Comparison of ENCODE assay signal across 2 fruit fly cellular contexts in the genomic region with DNA sequence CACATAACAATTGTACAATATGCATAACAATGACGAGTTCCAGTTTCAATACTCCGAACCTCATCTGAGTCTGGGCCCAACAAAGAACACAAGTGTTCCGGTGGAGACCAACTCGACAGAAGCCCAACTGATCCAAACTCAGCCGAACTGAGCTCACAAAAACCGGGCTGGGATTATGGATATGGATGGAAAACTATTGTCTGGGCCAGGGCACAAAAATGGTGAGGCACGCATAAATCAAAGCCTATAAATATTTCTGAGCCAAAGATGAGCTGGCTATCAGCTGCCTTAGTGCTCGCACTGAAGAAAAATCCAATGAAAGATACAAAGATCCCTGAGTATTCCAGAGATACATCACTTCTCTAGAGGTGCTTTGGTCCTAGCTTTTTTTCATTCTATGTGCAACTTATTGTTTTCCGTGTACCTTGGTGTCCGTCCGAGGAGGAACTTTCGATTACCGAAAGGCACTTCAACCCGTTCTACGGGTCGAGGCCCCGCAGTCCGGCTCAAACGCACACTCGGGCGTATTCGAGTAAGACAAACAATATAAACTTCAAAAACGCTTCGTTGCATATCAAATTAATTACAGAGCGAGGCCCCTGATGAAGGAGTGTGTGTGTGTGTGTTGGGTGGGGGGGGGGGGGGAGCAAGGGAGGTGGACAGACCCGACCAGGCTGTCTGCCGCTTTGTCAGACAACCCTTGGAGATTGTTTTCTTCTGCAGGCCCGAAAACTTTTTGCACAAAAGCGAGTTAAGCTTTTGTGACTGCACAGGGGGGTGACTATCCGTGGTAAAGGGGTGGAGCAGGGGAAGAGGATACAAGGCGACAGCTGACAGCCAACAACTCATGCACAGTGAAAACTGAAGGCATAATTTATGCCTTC.
A peak's percentile ranks its signal among the peaks of the same experiment; 100 is the strongest.
TF ChIP-seq lines count a peak whose summit lies in the region.

No protein-coding gene starts in this region.

TF ChIP-seq in whole organism, embryonic, 481 proteins besides CTCF, POLR2A, EP300 and RAD21 (continued from another document):
- TF ChIP-seq z (GFP tag; IDR thresholded peaks at IDR 0.05; lab: Robert Waterston, UW) (0 out of 3 replicates have a peak, but pooled peaks have one; percentile 20), NFAT (GFP tag; IDR thresholded peaks at IDR 0.05; lab: Robert Waterston, UW) (peak; percentile 23; the same call in 1 of the 2 replicates), CG14710 (tag; optimal IDR thresholded peaks at IDR 0.05; lab: Kevin White, UChicago) (peak; percentile 10), Xrp1 (GFP tag; IDR thresholded peaks at IDR 0.05; lab: Robert Waterston, UW) (peak; percentile 25; the same call in 1 of the 2 replicates), CG9932 (GFP tag; IDR thresholded peaks at IDR 0.05; lab: Robert Waterston, UW) (no peak), CG18262 (tag; optimal IDR thresholded peaks at IDR 0.05; lab: Kevin White, UChicago) (peak; percentile 4), otp (GFP tag; IDR thresholded peaks at IDR 0.05; lab: Robert Waterston, UW) (no peak), CG13894 (tag; optimal IDR thresholded peaks at IDR 0.05; lab: Kevin White, UChicago) (peak; percentile 38), bbx (GFP tag; IDR thresholded peaks at IDR 0.05; lab: Robert Waterston, UW; ENCODE audit: partially characterized antibody) (no peak), sqz (GFP tag; optimal IDR thresholded peaks at IDR 0.05; lab: Kevin White, UChicago) (no peak), oc (tag; optimal IDR thresholded peaks at IDR 0.05; lab: Kevin White, UChicago) (peak; percentile 45), Awh (GFP tag; IDR thresholded peaks at IDR 0.05; lab: Robert Waterston, UW) (0 out of 2 replicates have a peak, but pooled peaks have one; percentile 10), CG12769 (tag; optimal IDR thresholded peaks at IDR 0.05; lab: Kevin White, UChicago) (peak; percentile 25), luna (GFP tag; optimal IDR thresholded peaks at IDR 0.05; lab: Kevin White, UChicago) (no peak), CG11456 (GFP tag; IDR thresholded peaks at IDR 0.05; lab: Robert Waterston, UW) (peak; percentile 55; the same call in 1 of the 3 replicates), Nf-YC (tag; optimal IDR thresholded peaks at IDR 0.05; lab: Kevin White, UChicago) (no peak), D (optimal IDR thresholded peaks at IDR 0.05; lab: Kevin White, UChicago) (no peak), D (GFP tag; optimal IDR thresholded peaks at IDR 0.05; lab: Kevin White, UChicago) (peak; percentile 18), CG31441 (GFP tag; IDR thresholded peaks at IDR 0.05; lab: Robert Waterston, UW) (0 out of 2 replicates have a peak, but pooled peaks have one; percentile 11), gem (tag; optimal IDR thresholded peaks at IDR 0.05; lab: Kevin White, UChicago) (peak; percentile 19), CG11504 (tag; optimal IDR thresholded peaks at IDR 0.05; lab: Kevin White, UChicago) (peak; percentile 21), CG17361 (GFP tag; IDR thresholded peaks at IDR 0.05; lab: Robert Waterston, UW) (peak; percentile 51; the same call in 1 of the 3 replicates), row (GFP tag; IDR thresholded peaks at IDR 0.05; lab: Robert Waterston, UW) (0 out of 3 replicates have a peak, but pooled peaks have one; percentile 30), Ets65A (GFP tag; lab: Kevin White, UChicago) (peak; percentile 8), dmrt11E (tag; optimal IDR thresholded peaks at IDR 0.05; lab: Kevin White, UChicago) (peak; percentile 8), kni (GFP tag; optimal IDR thresholded peaks at IDR 0.05; lab: Kevin White, UChicago) (peak; percentile 39), sens (GFP tag; lab: Kevin White, UChicago) (peak; percentile 54), CG2712 (tag; optimal IDR thresholded peaks at IDR 0.05; lab: Kevin White, UChicago) (peak; percentile 10), zfh1 (GFP tag; IDR thresholded peaks at IDR 0.05; lab: Robert Waterston, UW) (peak; percentile 61), CG1603 (tag; optimal IDR thresholded peaks at IDR 0.05; lab: Kevin White, UChicago) (peak; percentile 18), Deaf1 (tag; optimal IDR thresholded peaks at IDR 0.05; lab: Kevin White, UChicago) (peak; percentile 6), Kr (GFP tag; optimal IDR thresholded peaks at IDR 0.05; lab: Kevin White, UChicago) (no peak)
TF ChIP-seq in whole organism, embryonic: peak in this region for 38.

TF ChIP-seq in whole organism, prepupa, 60 proteins besides CTCF, POLR2A, EP300 and RAD21 (continued from another document):
- TF ChIP-seq CG16779 (tag; optimal IDR thresholded peaks at IDR 0.05; lab: Kevin White, UChicago) (no peak), Lpt (GFP tag; optimal IDR thresholded peaks at IDR 0.05; lab: Kevin White, UChicago) (no peak), Met (GFP tag; optimal IDR thresholded peaks at IDR 0.05; lab: Kevin White, UChicago) (peak; percentile 25), salr (GFP tag; optimal IDR thresholded peaks at IDR 0.05; lab: Kevin White, UChicago) (no peak), CG8319 (GFP tag; optimal IDR thresholded peaks at IDR 0.05; lab: Kevin White, UChicago) (no peak), CG6808 (GFP tag; optimal IDR thresholded peaks at IDR 0.05; lab: Kevin White, UChicago) (no peak), Sox102F (GFP tag; optimal IDR thresholded peaks at IDR 0.05; lab: Kevin White, UChicago) (peak; percentile 19), CG10669 (GFP tag; optimal IDR thresholded peaks at IDR 0.05; lab: Kevin White, UChicago) (peak; percentile 13), net (GFP tag; optimal IDR thresholded peaks at IDR 0.05; lab: Kevin White, UChicago) (no peak), topi (GFP tag; optimal IDR thresholded peaks at IDR 0.05; lab: Kevin White, UChicago) (peak; percentile 26), Gug (GFP tag; IDR thresholded peaks at IDR 0.05; lab: Robert Waterston, UW) (no peak), Smox (GFP tag; optimal IDR thresholded peaks at IDR 0.05; lab: Kevin White, UChicago) (peak; percentile 13), CG32006 (GFP tag; optimal IDR thresholded peaks at IDR 0.05; lab: Kevin White, UChicago) (no peak), lz (GFP tag; optimal IDR thresholded peaks at IDR 0.05; lab: Kevin White, UChicago) (peak; percentile 11), CG34406 (GFP tag; optimal IDR thresholded peaks at IDR 0.05; lab: Kevin White, UChicago) (no peak), Blimp-1 (GFP tag; optimal IDR thresholded peaks at IDR 0.05; lab: Kevin White, UChicago) (peak; percentile 38), cyc (GFP tag; optimal IDR thresholded peaks at IDR 0.05; lab: Kevin White, UChicago) (peak; percentile 2), CG6792 (GFP tag; optimal IDR thresholded peaks at IDR 0.05; lab: Kevin White, UChicago) (no peak), Ets96B (tag; optimal IDR thresholded peaks at IDR 0.05; lab: Kevin White, UChicago) (peak; percentile 14), CG8632 (GFP tag; optimal IDR thresholded peaks at IDR 0.05; lab: Kevin White, UChicago) (no peak), Hr4 (GFP tag; optimal IDR thresholded peaks at IDR 0.05; lab: Kevin White, UChicago) (no peak), CG10631 (GFP tag; optimal IDR thresholded peaks at IDR 0.05; lab: Kevin White, UChicago) (peak; percentile 25), dsx (GFP tag; optimal IDR thresholded peaks at IDR 0.05; lab: Kevin White, UChicago; ENCODE audit: poor library complexity, severe bottlenecking) (no peak), CG3032 (tag; optimal IDR thresholded peaks at IDR 0.05; lab: Kevin White, UChicago) (no peak), esn (GFP tag; optimal IDR thresholded peaks at IDR 0.05; lab: Kevin White, UChicago) (peak; percentile 21), spab (GFP tag; optimal IDR thresholded peaks at IDR 0.05; lab: Kevin White, UChicago) (no peak), CG6854 (GFP tag; optimal IDR thresholded peaks at IDR 0.05; lab: Kevin White, UChicago) (peak; percentile 15), ss (GFP tag; optimal IDR thresholded peaks at IDR 0.05; lab: Kevin White, UChicago) (peak in 1 of 2 experiments; percentile 14), CG11294 (GFP tag; IDR thresholded peaks at IDR 0.05; lab: Robert Waterston, UW) (no peak), CG6163 (GFP tag; IDR thresholded peaks at IDR 0.05; lab: Robert Waterston, UW) (0 out of 3 replicates have a peak, but pooled peaks have one; percentile 36), OdsH (GFP tag; optimal IDR thresholded peaks at IDR 0.05; lab: Kevin White, UChicago) (no peak), fd59A (GFP tag; optimal IDR thresholded peaks at IDR 0.05; lab: Kevin White, UChicago) (no peak), Hr39 (GFP tag; optimal IDR thresholded peaks at IDR 0.05; lab: Kevin White, UChicago) (peak; percentile 17), CG11762 (GFP tag; optimal IDR thresholded peaks at IDR 0.05; lab: Kevin White, UChicago; ENCODE audit: insufficient read depth) (no peak), CG1621 (tag; optimal IDR thresholded peaks at IDR 0.05; lab: Kevin White, UChicago) (peak; percentile 16)
